Fruit fly (Drosophila melanogaster) whole organism, embryonic: Measurements from ENCODE around the gene Jarid2.
A peak's percentile ranks its signal among the peaks of the same experiment; 100 is the strongest.

Experiments
- Ada2b ChIP-seq: fragments of 200-800 bp; sonication (Bioruptor generic); IDR thresholded peaks from 2 replicates; pipeline ENCODE4 v1.3.6; 2022; ENCODE audit warnings: missing biosample characterization, missing genetic modification characterization
- Atf6 ChIP-seq: fragments of 200-800 bp; sonication (Bioruptor generic); IDR thresholded peaks from 2 replicates; pipeline ENCODE4 v1.3.6; 2022; ENCODE audit warnings: missing biosample characterization, missing genetic modification characterization
- Bgb ChIP-seq: fragments of 200-800 bp; sonication (Bioruptor generic); IDR thresholded peaks from 2 replicates; pipeline ENCODE4 v1.3.6; 2022; ENCODE audit warnings: missing biosample characterization, missing genetic modification characterization; ENCODE audit not compliant: partially characterized antibody
- CG10267 ChIP-seq: fragments of 200-800 bp; sonication (Bioruptor generic); optimal IDR thresholded peaks from 2 replicates; lab custom pipeline; 2018; ENCODE audit warnings: missing biosample characterization, mild to moderate bottlenecking, missing genetic modification characterization, moderate library complexity
- CG10654 ChIP-seq: fragments of 200-800 bp; sonication (Bioruptor generic); optimal IDR thresholded peaks from 2 replicates; lab custom pipeline; 2016; ENCODE audit warnings: missing biosample characterization, missing genetic modification characterization
- CG12391 ChIP-seq: fragments of 200-800 bp; sonication (Bioruptor generic); optimal IDR thresholded peaks from 3 replicates; lab custom pipeline; 2018; ENCODE audit warnings: missing biosample characterization, mild to moderate bottlenecking, missing genetic modification characterization, moderate library complexity
- CG13624 ChIP-seq: fragments of 200-800 bp; sonication (Bioruptor generic); optimal IDR thresholded peaks from 2 replicates; lab custom pipeline; 2016; ENCODE audit warnings: missing biosample characterization, missing genetic modification characterization
- CG14014 ChIP-seq: fragments of 200-800 bp; sonication (Bioruptor generic); IDR thresholded peaks from 2 replicates; pipeline ENCODE4 v1.3.6; 2022; ENCODE audit warnings: missing biosample characterization, missing genetic modification characterization
- CG17186 ChIP-seq: fragments of 200-800 bp; sonication (Bioruptor generic); optimal IDR thresholded peaks from 3 replicates; lab custom pipeline; 2017; ENCODE audit warnings: missing biosample characterization, missing genetic modification reagents, missing genetic modification characterization
- CG17328 ChIP-seq: fragments of 200-800 bp; sonication (Bioruptor generic); IDR thresholded peaks from 2 replicates; pipeline ENCODE4 v1.3.6; 2022; ENCODE audit warnings: missing biosample characterization, missing genetic modification characterization
- CG17912 ChIP-seq: fragments of 200-800 bp; sonication (Bioruptor generic); optimal IDR thresholded peaks from 2 replicates; lab custom pipeline; 2018; ENCODE audit warnings: missing biosample characterization, mild to moderate bottlenecking, missing genetic modification characterization
- CG30403 ChIP-seq: fragments of 200-800 bp; sonication (Bioruptor generic); optimal IDR thresholded peaks from 3 replicates; lab custom pipeline; 2016; ENCODE audit warnings: missing biosample characterization, missing genetic modification characterization
- CG3163 ChIP-seq: fragments of 200-800 bp; sonication (Bioruptor generic); optimal IDR thresholded peaks from 3 replicates; lab custom pipeline; 2016; ENCODE audit warnings: missing biosample characterization, missing genetic modification characterization
- CG34376 ChIP-seq: fragments of 200-800 bp; sonication (Bioruptor generic); optimal IDR thresholded peaks from 2 replicates; lab custom pipeline; 2018; ENCODE audit warnings: missing biosample characterization, mild to moderate bottlenecking, missing genetic modification characterization
- CG43689 ChIP-seq: fragments of 200-800 bp; sonication (Bioruptor generic); IDR thresholded peaks from 2 replicates; pipeline ENCODE4 v1.3.6; 2022; ENCODE audit warnings: missing biosample characterization, missing genetic modification characterization
- CG6254 ChIP-seq: fragments of 200-800 bp; sonication (Bioruptor generic); optimal IDR thresholded peaks from 3 replicates; lab custom pipeline; 2017; ENCODE audit warnings: mild to moderate bottlenecking, missing biosample characterization, missing genetic modification reagents, missing genetic modification characterization
- Dll ChIP-seq: fragments of 200-800 bp; sonication (Bioruptor generic); IDR thresholded peaks from 4 replicates; pipeline ENCODE4 v1.3.6; 2022; ENCODE audit warnings: missing biosample characterization, missing genetic modification characterization; ENCODE audit not compliant: partially characterized antibody
- Doc2 ChIP-seq: fragments of 200-800 bp; sonication (Bioruptor generic); IDR thresholded peaks from 2 replicates; pipeline ENCODE4 v1.3.6; 2022; ENCODE audit warnings: missing biosample characterization, missing genetic modification characterization
- Drgx ChIP-seq: fragments of 200-800 bp; sonication (Bioruptor generic); IDR thresholded peaks from 2 replicates; pipeline ENCODE4 v1.3.6; 2022; ENCODE audit warnings: missing biosample characterization, missing genetic modification characterization
- Ets65A ChIP-seq: fragments of 200-800 bp; sonication (Bioruptor generic); peaks from one replicate; lab custom pipeline; 2016; ENCODE audit warnings: missing biosample characterization, missing genetic modification characterization
- Ets97D ChIP-seq: fragments of 200-800 bp; sonication (Bioruptor generic); optimal IDR thresholded peaks from 3 replicates; lab custom pipeline; 2016; ENCODE audit warnings: missing biosample characterization, missing genetic modification characterization
- Hmr ChIP-seq: fragments of 200-800 bp; sonication (Bioruptor generic); optimal IDR thresholded peaks from 3 replicates; lab custom pipeline; 2017; ENCODE audit warnings: mild to moderate bottlenecking, missing biosample characterization, missing genetic modification reagents, missing genetic modification characterization
- NC2β ChIP-seq: fragments of 200-800 bp; sonication (Bioruptor generic); optimal IDR thresholded peaks from 2 replicates; lab custom pipeline; 2016; ENCODE audit warnings: missing biosample characterization, missing genetic modification characterization
- Opbp ChIP-seq: fragments of 200-800 bp; sonication (Bioruptor generic); IDR thresholded peaks from 3 replicates; pipeline ENCODE4 v1.3.6; 2022; ENCODE audit warnings: missing biosample characterization, missing genetic modification characterization; ENCODE audit not compliant: partially characterized antibody
- Six4 ChIP-seq: fragments of 200-800 bp; sonication (Bioruptor generic); optimal IDR thresholded peaks from 2 replicates; lab custom pipeline; 2016; ENCODE audit warnings: missing biosample characterization, missing genetic modification characterization
- Sox100B ChIP-seq: fragments of 200-800 bp; sonication (Bioruptor generic); optimal IDR thresholded peaks from 3 replicates; lab custom pipeline; 2018; ENCODE audit warnings: missing biosample characterization, mild to moderate bottlenecking, missing genetic modification characterization
- Stat92E ChIP-seq, 3 experiments: fragments of >200 bp in 2 of 3; fragments of 200-800 bp in 1 of 3; sonication (Bioruptor generic) in 1 of 3; optimal IDR thresholded peaks; 2 replicates each; lab custom pipeline; 2017 to 2019; ENCODE audit warnings: missing biosample characterization in 3 of 3, missing genetic modification characterization in 3 of 3, mild to moderate bottlenecking in 1 of 3, moderate library complexity in 1 of 3
- Tbp ChIP-seq: fragments of >200 bp; optimal IDR thresholded peaks from 2 replicates; lab custom pipeline; 2018; ENCODE audit warnings: missing biosample characterization, missing genetic modification characterization
- Usf ChIP-seq: fragments of 200-800 bp; sonication (Bioruptor generic); optimal IDR thresholded peaks from 2 replicates; lab custom pipeline; 2017; ENCODE audit warnings: missing genotype, missing biosample characterization, missing genetic modification characterization
- Xbp1 ChIP-seq: fragments of 200-800 bp; sonication (Bioruptor generic); optimal IDR thresholded peaks from 3 replicates; lab custom pipeline; 2016; ENCODE audit warnings: missing biosample characterization, mild to moderate bottlenecking, missing genetic modification characterization
- ab ChIP-seq: fragments of 200-800 bp; sonication (Bioruptor generic); optimal IDR thresholded peaks from 2 replicates; lab custom pipeline; 2016; ENCODE audit warnings: missing biosample characterization, missing genetic modification characterization
- ap ChIP-seq: fragments of 200-800 bp; sonication (Bioruptor generic); IDR thresholded peaks from 2 replicates; pipeline ENCODE4 v1.3.6; 2022; ENCODE audit warnings: missing biosample characterization, missing genetic modification characterization
- ara ChIP-seq: fragments of 200-800 bp; sonication (Bioruptor generic); IDR thresholded peaks from 2 replicates; pipeline ENCODE4 v1.3.6; 2022; ENCODE audit warnings: missing biosample characterization, missing genetic modification characterization
- ash1 ChIP-seq: fragments of 200-800 bp; sonication (Bioruptor generic); optimal IDR thresholded peaks from 2 replicates; lab custom pipeline; 2018; ENCODE audit warnings: missing biosample characterization, mild to moderate bottlenecking, missing genetic modification characterization
- bowl ChIP-seq: fragments of 200-800 bp; sonication (Bioruptor generic); IDR thresholded peaks from 2 replicates; pipeline ENCODE4 v1.3.6; 2022; ENCODE audit warnings: missing biosample characterization, missing genetic modification characterization
- cato ChIP-seq: fragments of 200-800 bp; sonication (Bioruptor generic); optimal IDR thresholded peaks from 2 replicates; lab custom pipeline; 2016; ENCODE audit warnings: missing biosample characterization, missing genetic modification characterization, borderline replicate concordance
- chinmo ChIP-seq: fragments of 200-800 bp; sonication (Bioruptor generic); IDR thresholded peaks from 4 replicates; pipeline ENCODE4 v1.3.6; 2022; ENCODE audit warnings: missing biosample characterization, missing genetic modification characterization; ENCODE audit not compliant: partially characterized antibody
- dan ChIP-seq: fragments of 200-800 bp; sonication (Bioruptor generic); IDR thresholded peaks from 2 replicates; pipeline ENCODE4 v1.3.6; 2022; ENCODE audit warnings: missing biosample characterization, missing genetic modification characterization
- dati ChIP-seq: fragments of 200-800 bp; sonication (Bioruptor generic); IDR thresholded peaks from 2 replicates; pipeline ENCODE4 v1.3.6; 2022; ENCODE audit warnings: missing biosample characterization, missing genetic modification characterization
- eyg ChIP-seq: fragments of 200-800 bp; sonication (Bioruptor generic); optimal IDR thresholded peaks from 3 replicates; lab custom pipeline; 2016; ENCODE audit warnings: missing biosample characterization, missing genetic modification characterization
- ftz-f1 ChIP-seq: fragments of 200-800 bp; sonication (Bioruptor generic); optimal IDR thresholded peaks from 2 replicates; lab custom pipeline; 2016; ENCODE audit warnings: missing biosample characterization, missing genetic modification characterization
- grau ChIP-seq: fragments of 200-800 bp; optimal IDR thresholded peaks from 3 replicates; lab custom pipeline; 2019; ENCODE audit warnings: missing biosample characterization, mild to moderate bottlenecking, missing genetic modification characterization, moderate library complexity
- gro ChIP-seq: fragments of 200-800 bp; sonication (Bioruptor generic); optimal IDR thresholded peaks from 2 replicates; lab custom pipeline; 2016; ENCODE audit warnings: missing biosample characterization, missing genetic modification characterization
- nmo ChIP-seq: fragments of 200-800 bp; sonication (Bioruptor generic); optimal IDR thresholded peaks from 2 replicates; lab custom pipeline; 2018; ENCODE audit warnings: missing biosample characterization, mild to moderate bottlenecking, missing genetic modification characterization, moderate library complexity
- phol ChIP-seq: fragments of 200-800 bp; sonication (Bioruptor generic); optimal IDR thresholded peaks from 3 replicates; lab custom pipeline; 2018; ENCODE audit warnings: missing biosample characterization, mild to moderate bottlenecking, missing genetic modification characterization, moderate library complexity
- ranshi ChIP-seq: fragments of 200-800 bp; sonication (Bioruptor generic); IDR thresholded peaks from 2 replicates; pipeline ENCODE4 v1.3.6; 2022; ENCODE audit warnings: missing biosample characterization, missing genetic modification characterization
- trem ChIP-seq: fragments of 200-800 bp; optimal IDR thresholded peaks from 3 replicates; lab custom pipeline; 2019; ENCODE audit warnings: missing biosample characterization, mild to moderate bottlenecking, missing genetic modification characterization, moderate library complexity
- tx ChIP-seq: fragments of 200-800 bp; sonication (Bioruptor generic); optimal IDR thresholded peaks from 2 replicates; lab custom pipeline; 2016; ENCODE audit warnings: missing biosample characterization, missing genetic modification characterization
- z ChIP-seq: fragments of 200-800 bp; sonication (Bioruptor generic); IDR thresholded peaks from 3 replicates; pipeline ENCODE4 v1.3.6; 2022; ENCODE audit warnings: missing biosample characterization, missing genetic modification characterization

Jarid2 gene

DNA sequence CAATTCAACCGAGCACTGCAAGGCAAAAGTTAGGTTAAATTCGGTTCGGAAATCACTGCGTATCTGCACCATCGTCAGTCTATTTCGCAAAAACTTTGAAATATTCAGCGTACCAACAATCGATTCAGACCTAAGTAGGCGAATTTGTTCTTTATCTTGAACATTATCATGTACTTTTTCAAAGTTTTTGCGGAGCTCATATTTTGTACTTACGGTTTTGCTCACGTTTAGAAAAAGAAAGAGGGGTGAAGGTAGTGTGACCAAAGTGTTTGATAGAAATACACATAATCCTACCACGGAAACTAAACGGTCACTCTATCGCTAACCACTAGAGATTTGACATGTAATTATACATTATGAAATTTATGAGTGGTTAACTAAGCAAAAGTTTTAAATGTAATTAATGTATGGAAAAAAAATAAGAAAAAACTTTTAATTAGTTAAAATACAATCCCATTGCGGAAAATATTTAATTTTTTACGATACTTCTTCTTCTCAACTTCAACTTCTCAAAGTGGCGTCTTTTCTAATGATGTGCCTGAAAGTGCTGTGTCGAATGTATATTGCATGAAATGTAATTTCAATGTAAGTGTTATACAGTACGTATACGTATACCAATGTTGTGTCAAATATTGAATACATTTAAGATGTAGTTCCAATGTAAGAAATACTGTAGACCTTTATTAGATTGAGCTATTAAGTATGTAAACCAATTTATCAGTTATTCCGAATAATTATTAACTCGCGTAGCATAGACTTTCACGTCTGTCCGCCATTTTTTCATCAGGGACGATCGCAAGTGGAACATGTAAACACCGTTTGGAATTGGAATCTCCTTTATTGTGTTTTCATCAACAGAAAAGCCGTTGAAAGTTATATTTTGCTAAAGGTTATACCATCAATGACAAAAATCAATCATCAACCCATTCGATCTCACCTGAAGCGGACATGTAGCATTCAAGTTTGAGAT, 34.7 kb downstream of the Jarid2 start, which contains the start of gene RpS9 (continued):
- peak in 1 of 3 experiments; percentile 37 for TF ChIP-seq Stat92E (GFP tag; optimal IDR thresholded peaks at IDR 0.05; lab: Kevin White, UChicago)
- no peak for TF ChIP-seq dan
- no peak for TF ChIP-seq eyg (GFP tag; lab: Kevin White, UChicago)
- no peak for TF ChIP-seq bowl
- no peak for TF ChIP-seq ab (GFP tag; lab: Kevin White, UChicago)
- TF ChIP-seq tx (GFP tag; lab: Kevin White, UChicago) = no peak
- peak; percentile 45 for TF ChIP-seq CG12391
- TF ChIP-seq dati = no peak
- no peak for TF ChIP-seq gro (GFP tag; lab: Kevin White, UChicago)
- no peak for TF ChIP-seq CG13624 (GFP tag; lab: Kevin White, UChicago)
- peak; percentile 48 for TF ChIP-seq trem (tag; lab: Kevin White, UChicago)
- TF ChIP-seq Dll (GFP tag; lab: Robert Waterston, UW) = no peak
- TF ChIP-seq Xbp1 (GFP tag; lab: Kevin White, UChicago) = no peak
- TF ChIP-seq Hmr (GFP tag; lab: Kevin White, UChicago) = peak; percentile 46
- TF ChIP-seq Doc2 = no peak
- TF ChIP-seq CG30403 (GFP tag; lab: Kevin White, UChicago) = no peak
- no peak for TF ChIP-seq chinmo (GFP tag; lab: Robert Waterston, UW)
- TF ChIP-seq Bgb = peak; percentile 60
- peak; percentile 80 for TF ChIP-seq Ets97D (GFP tag; lab: Kevin White, UChicago)
- no peak for TF ChIP-seq ash1 (GFP tag; lab: Kevin White, UChicago)
- TF ChIP-seq phol (tag; lab: Kevin White, UChicago) = peak; percentile 69
- TF ChIP-seq Drgx (GFP tag; lab: Robert Waterston, UW) = no peak
- no peak for TF ChIP-seq Sox100B
- no peak for TF ChIP-seq CG17328 (GFP tag; lab: Robert Waterston, UW)
- TF ChIP-seq z = no peak
- no peak for TF ChIP-seq CG6254
- no peak for TF ChIP-seq ap (GFP tag; lab: Robert Waterston, UW)
- peak; percentile 77 for TF ChIP-seq CG17912
- TF ChIP-seq CG43689 (GFP tag; lab: Robert Waterston, UW) = no peak
- no peak for TF ChIP-seq Ada2b (GFP tag; lab: Robert Waterston, UW)
- TF ChIP-seq Six4 (GFP tag; lab: Kevin White, UChicago) = no peak
- no peak for TF ChIP-seq CG3163 (GFP tag; lab: Kevin White, UChicago)
- no peak for TF ChIP-seq ara (GFP tag; lab: Robert Waterston, UW)
- TF ChIP-seq CG34376 (GFP tag; lab: Kevin White, UChicago) = peak; percentile 75
- TF ChIP-seq ranshi = no peak; the same call in 1 of the 2 replicates
- TF ChIP-seq CG10654 (GFP tag; lab: Kevin White, UChicago) = no peak
- no peak for TF ChIP-seq Tbp (GFP tag; lab: Kevin White, UChicago)
- TF ChIP-seq Usf = no peak
- no peak for TF ChIP-seq CG17186 (GFP tag; lab: Kevin White, UChicago)
- peak; percentile 91 for TF ChIP-seq Ets65A (GFP tag; lab: Kevin White, UChicago)
- no peak for TF ChIP-seq Atf6
- peak; percentile 46 for TF ChIP-seq CG10267
- TF ChIP-seq CG14014 (GFP tag; lab: Robert Waterston, UW) = no peak; the same call in 1 of the 2 replicates
- TF ChIP-seq NC2β (GFP tag; lab: Kevin White, UChicago) = peak; percentile 78
- TF ChIP-seq grau = peak; percentile 37
- no peak for TF ChIP-seq ftz-f1 (GFP tag; lab: Kevin White, UChicago)
- peak; percentile 37 for TF ChIP-seq nmo (GFP tag; lab: Kevin White, UChicago)
- TF ChIP-seq cato = no peak
- no peak for TF ChIP-seq Opbp (GFP tag; lab: Robert Waterston, UW)
